Worm (Caenorhabditis elegans) whole organism, L3 larva: Measurements from ENCODE around the gene F14F9.6.

Experiments
- R02D3.7 ChIP-seq: fragments of 150-350 bp; optimal IDR thresholded peaks from 2 replicates; lab custom pipeline; 2014; ENCODE audit warnings: missing biosample characterization, missing genetic modification characterization
- aly-2 ChIP-seq: fragments of 150-350 bp; optimal IDR thresholded peaks from 2 replicates; lab custom pipeline; 2014; ENCODE audit warnings: missing biosample characterization, missing genetic modification characterization
- ama-1 ChIP-seq: fragments of 150-350 bp; optimal IDR thresholded peaks from 2 replicates; lab custom pipeline; 2018
- ceh-16 ChIP-seq: sonication (generic microtip); optimal IDR thresholded peaks from 2 replicates; lab custom pipeline; 2017; ENCODE audit warnings: missing biosample characterization, missing genetic modification characterization
- ceh-82 ChIP-seq: fragments of 150-350 bp; optimal IDR thresholded peaks from 2 replicates; lab custom pipeline; 2014; ENCODE audit warnings: missing biosample characterization, missing genetic modification characterization
- ceh-9 ChIP-seq: sonication (generic microtip); optimal IDR thresholded peaks from 2 replicates; lab custom pipeline; 2018; ENCODE audit warnings: missing biosample characterization, missing genetic modification characterization
- daf-12 ChIP-seq: fragments of 150-350 bp; optimal IDR thresholded peaks from 2 replicates; lab custom pipeline; 2014; ENCODE audit warnings: missing biosample characterization, missing genetic modification reagents, missing genetic modification characterization
- egl-27 ChIP-seq: sonication (generic microtip); optimal IDR thresholded peaks from 4 replicates; lab custom pipeline; 2017; ENCODE audit warnings: missing biosample characterization, missing genetic modification reagents, missing genetic modification characterization
- elt-1 ChIP-seq: fragments of 150-350 bp; optimal IDR thresholded peaks from 2 replicates; lab custom pipeline; 2014; ENCODE audit warnings: missing biosample characterization, missing genetic modification characterization
- elt-3 ChIP-seq, 3 experiments: fragments of 150-350 bp in 1 of 3; sonication (generic microtip) in 2 of 3; optimal IDR thresholded peaks; 2 replicates in 2 of 3; 4 replicates in 1 of 3; lab custom pipeline; 2014 to 2017; ENCODE audit warnings: missing biosample characterization in 3 of 3, missing genetic modification characterization in 3 of 3
- fkh-10 ChIP-seq: sonication (generic microtip); optimal IDR thresholded peaks from 2 replicates; lab custom pipeline; 2017; ENCODE audit warnings: missing biosample characterization, missing genetic modification reagents, missing genetic modification characterization
- fkh-2 ChIP-seq: fragments of 150-350 bp; optimal IDR thresholded peaks from 2 replicates; lab custom pipeline; 2014; ENCODE audit warnings: missing biosample characterization, missing genetic modification reagents, missing genetic modification characterization
- fos-1 ChIP-seq: fragments of 150-350 bp; optimal IDR thresholded peaks from 2 replicates; lab custom pipeline; 2014; ENCODE audit warnings: missing biosample characterization, missing genetic modification characterization
- hmg-11 ChIP-seq: sonication (generic microtip); optimal IDR thresholded peaks from 2 replicates; lab custom pipeline; 2016; ENCODE audit warnings: missing genetic modification characterization, missing compliant biosample characterization
- jun-1 ChIP-seq: fragments of 150-350 bp; optimal IDR thresholded peaks from 2 replicates; lab custom pipeline; 2014; ENCODE audit warnings: missing biosample characterization, missing genetic modification reagents, missing genetic modification characterization
- lin-15B ChIP-seq: fragments of 150-350 bp; optimal IDR thresholded peaks from 2 replicates; lab custom pipeline; 2014; ENCODE audit warnings: missing biosample characterization, missing genetic modification characterization
- lin-39 ChIP-seq: fragments of 150-350 bp; optimal IDR thresholded peaks from 2 replicates; lab custom pipeline; 2018; ENCODE audit warnings: missing biosample characterization, missing genetic modification reagents, missing genetic modification characterization
- lsy-12 ChIP-seq: sonication (generic microtip); optimal IDR thresholded peaks from 2 replicates; lab custom pipeline; 2016; ENCODE audit warnings: mild to moderate bottlenecking, missing genetic modification characterization, missing compliant biosample characterization
- mml-1 ChIP-seq: fragments of 150-350 bp; sonication (generic microtip); optimal IDR thresholded peaks from 3 replicates; lab custom pipeline; 2014; ENCODE audit warnings: missing biosample characterization, missing genetic modification characterization
- nfya-1 ChIP-seq: sonication (generic microtip); optimal IDR thresholded peaks from 2 replicates; lab custom pipeline; 2017; ENCODE audit warnings: missing genetic modification characterization, mild to moderate bottlenecking, missing compliant biosample characterization, antibody characterized with exemption, moderate library complexity; ENCODE audit not compliant: insufficient read depth
- nhr-12 ChIP-seq: fragments of 150-350 bp; optimal IDR thresholded peaks from 2 replicates; lab custom pipeline; 2014; ENCODE audit warnings: missing biosample characterization, missing genetic modification characterization
- nhr-23 ChIP-seq: fragments of 150-350 bp; optimal IDR thresholded peaks from 2 replicates; lab custom pipeline; 2014; ENCODE audit warnings: missing biosample characterization, missing genetic modification reagents, missing genetic modification characterization
- nhr-25 ChIP-seq: sonication (generic microtip); optimal IDR thresholded peaks from 2 replicates; lab custom pipeline; 2017; ENCODE audit warnings: missing biosample characterization, missing genetic modification characterization
- nhr-28 ChIP-seq: fragments of 150-350 bp; optimal IDR thresholded peaks from 2 replicates; lab custom pipeline; 2014; ENCODE audit warnings: missing biosample characterization, missing genetic modification characterization
- nhr-43 ChIP-seq: sonication (generic microtip); optimal IDR thresholded peaks from 2 replicates; lab custom pipeline; 2016; ENCODE audit warnings: mild to moderate bottlenecking, missing genetic modification characterization, missing compliant biosample characterization; ENCODE audit not compliant: poor library complexity, severe bottlenecking
- nhr-77 ChIP-seq: fragments of 150-350 bp; optimal IDR thresholded peaks from 2 replicates; lab custom pipeline; 2014; ENCODE audit warnings: missing biosample characterization, missing genetic modification characterization
- sea-2 ChIP-seq: fragments of 150-350 bp; sonication (generic microtip); optimal IDR thresholded peaks from 4 replicates; lab custom pipeline; 2014; ENCODE audit warnings: missing biosample characterization, missing genetic modification reagents, missing genetic modification characterization
- skn-1 ChIP-seq: fragments of 150-350 bp; optimal IDR thresholded peaks from 2 replicates; lab custom pipeline; 2014; ENCODE audit warnings: missing biosample characterization, missing genetic modification characterization
- snpc-4 ChIP-seq: fragments of 150-350 bp; optimal IDR thresholded peaks from 2 replicates; lab custom pipeline; 2014; ENCODE audit warnings: missing biosample characterization, missing genetic modification characterization
- tbx-2 ChIP-seq: sonication (generic microtip); optimal IDR thresholded peaks from 2 replicates; lab custom pipeline; 2016; ENCODE audit warnings: mild to moderate bottlenecking, missing genetic modification characterization, missing compliant biosample characterization
- unc-62 ChIP-seq: fragments of 150-350 bp; sonication (generic microtip); optimal IDR thresholded peaks from 4 replicates; lab custom pipeline; 2014; ENCODE audit warnings: missing biosample characterization, missing genetic modification reagents, missing genetic modification characterization
- ztf-11 ChIP-seq: fragments of 150-350 bp; optimal IDR thresholded peaks from 2 replicates; lab custom pipeline; 2014; ENCODE audit warnings: missing biosample characterization, missing genetic modification characterization

Gene F14F9.6

ce11 chrV:5110684-5111083, 35.6 kb downstream of the F14F9.6 start, which contains the start of gene ugt-63:
TSS of gene ugt-63 (minus strand) at chrV:5110772.
- TF ChIP-seq nhr-43, result peak; percentile 63
- TF ChIP-seq skn-1 (tag; lab: Kevin White, UChicago), result no peak

- TF ChIP-seq ceh-82 (tag; lab: Kevin White, UChicago) (no peak), elt-3 (tag; optimal IDR thresholded peaks at IDR 0.05; lab: Kevin White, UChicago) (no peak), nfya-1 (no peak), sea-2 (GFP tag; lab: Kevin White, UChicago) (no peak), nhr-12 (no peak), ztf-11 (no peak), ceh-9 (tag; lab: Kevin White, UChicago) (no peak)
Measured at ce11 chrV:5107816-5108215, 38.5 kb downstream of the F14F9.6 start, which contains the start of gene srab-3. TSS of gene srab-3 (minus strand) at chrV:5107916.

DNA sequence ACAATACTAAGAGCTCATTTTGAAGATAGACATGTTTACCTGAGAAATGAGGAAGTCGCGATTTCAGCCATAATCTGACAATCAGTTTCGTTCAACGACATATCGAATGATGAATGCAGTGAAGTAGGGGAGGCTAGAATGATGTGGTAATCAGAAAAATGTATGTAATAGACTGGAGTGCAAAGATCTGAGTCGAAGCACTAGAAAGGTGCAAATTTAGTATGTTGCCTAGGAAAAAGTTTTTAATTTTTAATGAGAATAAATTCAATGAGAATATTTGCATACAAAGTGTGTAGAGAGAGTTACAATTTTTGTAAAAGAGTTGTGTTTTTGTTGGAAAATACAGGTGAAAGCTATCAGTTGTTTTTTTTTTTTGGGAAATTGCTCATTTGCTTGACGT, 41.4 kb downstream of the F14F9.6 start, which contains the start of gene srab-2:
srab-2 (minus strand) TSS at position 101 of the 400 bp plus-strand sequence.
- no peak for TF ChIP-seq nhr-25 (tag; lab: Kevin White, UChicago)

- TF ChIP-seq hmg-11 (tag; lab: Kevin White, UChicago), result no peak
- no peak for TF ChIP-seq snpc-4
- TF ChIP-seq R02D3.7 (tag; lab: Kevin White, UChicago), result no peak
- TF ChIP-seq nhr-77 (tag; lab: Kevin White, UChicago), result no peak
- no peak for TF ChIP-seq nhr-28 (tag; lab: Kevin White, UChicago)
- no peak for TF ChIP-seq lin-15B (tag; lab: Kevin White, UChicago)
- no peak for TF ChIP-seq elt-1
- TF ChIP-seq daf-12, result no peak
- no peak for TF ChIP-seq egl-27 (tag; lab: Kevin White, UChicago)
- TF ChIP-seq nhr-23 (tag; lab: Kevin White, UChicago), result no peak
- TF ChIP-seq tbx-2 (tag; lab: Kevin White, UChicago), result no peak
Measured at ce11 chrV:5102017-5102416, 44.3 kb downstream of the F14F9.6 start, which contains the start of gene srab-1. TSS of gene srab-1 (minus strand) at chrV:5102117.

DNA sequence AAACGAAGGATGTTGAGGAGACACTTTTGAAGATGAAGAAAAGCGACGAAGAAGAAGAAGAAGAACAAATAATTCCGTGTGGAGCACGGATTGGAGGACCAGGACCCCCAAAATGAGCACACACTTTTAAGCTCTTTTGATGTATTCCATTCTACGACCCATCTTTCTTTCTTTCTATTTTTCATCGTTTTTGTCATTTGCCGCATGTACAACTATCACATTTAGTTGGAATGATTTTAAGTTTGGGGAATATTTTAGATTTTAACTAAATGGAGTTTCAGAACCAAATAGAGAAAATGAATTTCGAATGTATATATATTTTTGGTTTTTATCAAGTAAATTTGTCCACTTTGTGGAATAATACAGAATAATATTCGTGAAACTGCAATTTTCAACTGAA, 47.4 kb downstream of the F14F9.6 start, which contains the start of gene unc-46:
unc-46 (minus strand) TSS at position 101 of the 400 bp plus-strand sequence.
- no peak for TF ChIP-seq fkh-10 (GFP tag; lab: Kevin White, UChicago)

DNA sequence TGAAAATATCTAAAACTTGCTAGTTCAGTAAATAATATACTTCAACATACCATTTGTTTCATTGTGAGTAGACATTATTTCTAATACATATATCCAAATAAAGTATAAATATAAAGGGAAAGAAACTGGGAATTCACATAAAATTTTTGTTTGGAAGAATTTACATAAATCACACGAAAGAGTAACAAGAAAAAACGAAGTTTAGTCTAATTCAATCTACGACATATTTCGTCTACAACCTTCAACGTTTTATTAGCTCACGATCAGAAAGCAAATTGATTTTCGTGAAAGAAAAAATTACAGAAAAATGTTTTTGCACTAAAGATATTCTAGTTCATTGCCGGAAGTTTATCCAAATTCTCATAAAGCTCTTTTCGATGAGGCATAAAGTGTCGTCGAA, 49.3 kb downstream of the F14F9.6 start, which contains the start of gene C04F5.2:
C04F5.2 (minus strand) TSS at position 101 of the 400 bp plus-strand sequence.
- TF ChIP-seq lin-39 (tag; lab: Kevin White, UChicago) (no peak), ama-1 (lab: Kevin White, UChicago) (no peak), ceh-16 (tag; lab: Kevin White, UChicago) (no peak), unc-62 (no peak), nfya-1 (no peak), lsy-12 (no peak), mml-1 (tag; lab: Kevin White, UChicago) (no peak), aly-2 (tag; lab: Kevin White, UChicago) (no peak), fkh-2 (no peak), jun-1 (no peak), egl-27 (tag; lab: Kevin White, UChicago) (no peak), nhr-28 (tag; lab: Kevin White, UChicago) (no peak), elt-3 (tag; optimal IDR thresholded peaks at IDR 0.05; lab: Kevin White, UChicago) (no peak), fos-1 (tag; lab: Kevin White, UChicago) (no peak)
